Worm (Caenorhabditis elegans) whole organism, L2 larva: Measurements from ENCODE around the gene gpd-4.

Experiments used
- C34F6.9 ChIP-seq: fragments of 150-350 bp; optimal IDR thresholded peaks from 2 replicates; lab custom pipeline; 2014; ENCODE audit warnings: missing biosample characterization, missing genetic modification characterization
- Y55F3AM.14 ChIP-seq: fragments of 200-800 bp; sonication (Bioruptor generic); optimal IDR thresholded peaks from 2 replicates; lab custom pipeline; 2018; ENCODE audit warnings: mild to moderate bottlenecking, missing genetic modification characterization, missing compliant biosample characterization
- ZK546.5 ChIP-seq: sonication (generic microtip); optimal IDR thresholded peaks from 2 replicates; lab custom pipeline; 2017; ENCODE audit warnings: missing biosample characterization, missing genetic modification characterization
- alr-1 ChIP-seq: fragments of 150-350 bp; optimal IDR thresholded peaks from 2 replicates; lab custom pipeline; 2014; ENCODE audit warnings: missing biosample characterization, missing genetic modification characterization
- ceh-82 ChIP-seq: fragments of 150-350 bp; optimal IDR thresholded peaks from 2 replicates; lab custom pipeline; 2014; ENCODE audit warnings: missing biosample characterization, missing genetic modification characterization
- crh-2 ChIP-seq: sonication (generic microtip); optimal IDR thresholded peaks from 2 replicates; lab custom pipeline; 2017; ENCODE audit warnings: missing biosample characterization, missing genetic modification characterization
- dmd-4 ChIP-seq: sonication (generic microtip); optimal IDR thresholded peaks from 2 replicates; lab custom pipeline; 2017; ENCODE audit warnings: missing biosample characterization, missing genetic modification characterization
- egl-27 ChIP-seq: sonication (generic microtip); optimal IDR thresholded peaks from 3 replicates; lab custom pipeline; 2017; ENCODE audit warnings: missing biosample characterization, missing genetic modification reagents, missing genetic modification characterization
- elt-1 ChIP-seq: fragments of 150-350 bp; optimal IDR thresholded peaks from 2 replicates; lab custom pipeline; 2014; ENCODE audit warnings: missing biosample characterization, missing genetic modification characterization
- elt-3 ChIP-seq: sonication (generic microtip); optimal IDR thresholded peaks from 2 replicates; lab custom pipeline; 2017; ENCODE audit warnings: missing biosample characterization, missing genetic modification characterization
- fos-1 ChIP-seq: fragments of 150-350 bp; optimal IDR thresholded peaks from 2 replicates; lab custom pipeline; 2014; ENCODE audit warnings: missing biosample characterization, missing genetic modification characterization
- gmeb-1 ChIP-seq: fragments of 150-350 bp; optimal IDR thresholded peaks from 2 replicates; lab custom pipeline; 2014; ENCODE audit warnings: missing biosample characterization, missing genetic modification characterization
- lin-11 ChIP-seq: fragments of 150-350 bp; sonication (generic microtip); optimal IDR thresholded peaks from 2 replicates; lab custom pipeline; 2014; ENCODE audit warnings: missing biosample characterization, missing genetic modification characterization, inconsistent platforms, mixed read lengths
- lin-13 ChIP-seq: fragments of 150-350 bp; optimal IDR thresholded peaks from 2 replicates; lab custom pipeline; 2014; ENCODE audit warnings: missing biosample characterization, missing genetic modification reagents, missing genetic modification characterization
- lsy-2 ChIP-seq, 2 experiments: fragments of 150-350 bp in 1 of 2; sonication (generic microtip) in 1 of 2; optimal IDR thresholded peaks; 2 replicates each; lab custom pipeline; 2014 to 2017; ENCODE audit warnings: missing biosample characterization in 2 of 2, missing genetic modification characterization in 2 of 2
- mab-5 ChIP-seq: fragments of 150-350 bp; optimal IDR thresholded peaks from 2 replicates; lab custom pipeline; 2014; ENCODE audit warnings: missing biosample characterization, missing genetic modification characterization
- mbf-1 ChIP-seq: sonication (generic microtip); optimal IDR thresholded peaks from 2 replicates; lab custom pipeline; 2017; ENCODE audit warnings: missing biosample characterization, missing genetic modification characterization
- mdl-1 ChIP-seq, 2 experiments: fragments of 150-350 bp in 1 of 2; sonication (generic microtip) in 1 of 2; optimal IDR thresholded peaks; 2 replicates each; lab custom pipeline; 2017; ENCODE audit warnings: missing biosample characterization in 2 of 2, missing genetic modification characterization in 2 of 2
- nhr-11 ChIP-seq: fragments of 150-350 bp; optimal IDR thresholded peaks from 2 replicates; lab custom pipeline; 2014; ENCODE audit warnings: missing biosample characterization, missing genetic modification characterization
- nhr-129 ChIP-seq: fragments of 150-350 bp; optimal IDR thresholded peaks from 2 replicates; lab custom pipeline; 2014; ENCODE audit warnings: missing biosample characterization, missing genetic modification characterization
- nhr-21 ChIP-seq: fragments of 150-350 bp; optimal IDR thresholded peaks from 2 replicates; lab custom pipeline; 2014; ENCODE audit warnings: missing biosample characterization, missing genetic modification characterization
- nhr-23 ChIP-seq: fragments of 150-350 bp; optimal IDR thresholded peaks from 2 replicates; lab custom pipeline; 2014; ENCODE audit warnings: missing biosample characterization, missing genetic modification reagents, missing genetic modification characterization
- nhr-237 ChIP-seq: fragments of 150-350 bp; optimal IDR thresholded peaks from 2 replicates; lab custom pipeline; 2014; ENCODE audit warnings: missing biosample characterization, missing genetic modification characterization
- nhr-25 ChIP-seq: fragments of 150-350 bp; sonication (generic microtip); optimal IDR thresholded peaks from 3 replicates; lab custom pipeline; 2014; ENCODE audit warnings: missing biosample characterization, missing genetic modification characterization
- nhr-6 ChIP-seq: fragments of 150-350 bp; optimal IDR thresholded peaks from 2 replicates; lab custom pipeline; 2014; ENCODE audit warnings: missing biosample characterization, missing genetic modification characterization
- nhr-77 ChIP-seq: fragments of 150-350 bp; optimal IDR thresholded peaks from 2 replicates; lab custom pipeline; 2014; ENCODE audit warnings: missing biosample characterization, missing genetic modification characterization
- peb-1 ChIP-seq: fragments of 150-350 bp; optimal IDR thresholded peaks from 2 replicates; lab custom pipeline; 2014; ENCODE audit warnings: missing biosample characterization, missing genetic modification characterization
- sma-9 ChIP-seq, 2 experiments: fragments of 150-350 bp in 1 of 2; sonication (generic microtip) in 1 of 2; optimal IDR thresholded peaks; 2 replicates each; lab custom pipeline; 2014 to 2016; ENCODE audit warnings: missing genetic modification characterization in 2 of 2, mild to moderate bottlenecking in 1 of 2, missing biosample characterization in 1 of 2, missing compliant biosample characterization in 1 of 2, missing genetic modification reagents in 1 of 2, moderate library complexity in 1 of 2
- snpc-4 ChIP-seq: fragments of 150-350 bp; optimal IDR thresholded peaks from 2 replicates; lab custom pipeline; 2014; ENCODE audit warnings: missing biosample characterization, missing genetic modification characterization
- unc-39 ChIP-seq: fragments of 150-350 bp; optimal IDR thresholded peaks from 2 replicates; lab custom pipeline; 2014; ENCODE audit warnings: missing biosample characterization, missing genetic modification characterization
- unc-55 ChIP-seq: fragments of 150-350 bp; sonication (generic microtip); optimal IDR thresholded peaks from 3 replicates; lab custom pipeline; 2014; ENCODE audit warnings: missing biosample characterization, missing genetic modification reagents, missing genetic modification characterization
- unc-62 ChIP-seq: fragments of 150-350 bp; optimal IDR thresholded peaks from 2 replicates; lab custom pipeline; 2014; ENCODE audit warnings: missing biosample characterization, missing genetic modification reagents, missing genetic modification characterization
- zag-1 ChIP-seq: fragments of 150-350 bp; optimal IDR thresholded peaks from 2 replicates; lab custom pipeline; 2014; ENCODE audit warnings: missing biosample characterization, missing genetic modification characterization
- ztf-1 ChIP-seq: fragments of 200-800 bp; sonication (Bioruptor generic); conservative IDR thresholded peaks from 2 replicates; pipeline ENCODE4 v1.3.6; 2022; ENCODE audit warnings: missing genetic modification characterization, missing compliant biosample characterization
- ztf-11 ChIP-seq: sonication (generic microtip); optimal IDR thresholded peaks from 2 replicates; lab custom pipeline; 2017; ENCODE audit warnings: missing biosample characterization, missing genetic modification characterization
- ztf-4 ChIP-seq: fragments of 150-350 bp; optimal IDR thresholded peaks from 2 replicates; lab custom pipeline; 2014; ENCODE audit warnings: missing biosample characterization, missing genetic modification characterization

The gpd-4 gene

DNA sequence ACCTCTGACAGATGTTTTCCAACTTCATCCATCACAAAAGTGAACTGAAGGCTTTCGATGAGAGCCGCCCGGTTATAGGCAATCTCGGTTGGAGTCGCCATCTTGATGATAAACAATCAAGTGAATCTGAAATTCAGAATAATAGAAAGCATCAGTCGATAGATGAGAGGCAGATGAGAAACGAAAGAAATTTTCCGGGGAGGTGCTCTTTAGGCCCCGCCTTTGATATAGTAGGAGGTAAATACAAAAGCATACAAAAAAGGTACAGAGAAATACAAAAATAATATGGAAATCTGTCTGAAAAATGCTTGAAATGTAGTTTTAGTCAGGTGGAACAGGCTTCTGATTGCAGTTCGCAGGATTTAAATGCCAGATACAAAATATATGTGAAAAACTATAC lies 11.6 kb downstream of the gpd-4 start, which contains the start of gene srd-1:
Gene srd-1 (minus strand): TSS at position 101 of the 400 bp plus-strand sequence.
- TF ChIP-seq elt-3 = no peak
- no peak for TF ChIP-seq snpc-4 (tag; lab: Kevin White, UChicago)
- no peak for TF ChIP-seq zag-1 (tag; lab: Kevin White, UChicago)
- no peak for TF ChIP-seq ztf-11 (tag; lab: Kevin White, UChicago)
- TF ChIP-seq lin-13 (GFP tag; lab: Kevin White, UChicago) = no peak
- TF ChIP-seq unc-55 (GFP tag; lab: Kevin White, UChicago) = no peak
- TF ChIP-seq nhr-6 = no peak
- no peak for TF ChIP-seq nhr-25 (tag; lab: Kevin White, UChicago)
- no peak for TF ChIP-seq crh-2 (tag; lab: Kevin White, UChicago)
- no peak for TF ChIP-seq nhr-11
- no peak for TF ChIP-seq elt-1 (tag; lab: Kevin White, UChicago)
- no peak for TF ChIP-seq ztf-1 (GFP tag; lab: Robert Waterston, UW)
- TF ChIP-seq ZK546.5 (tag; lab: Kevin White, UChicago) = no peak

DNA sequence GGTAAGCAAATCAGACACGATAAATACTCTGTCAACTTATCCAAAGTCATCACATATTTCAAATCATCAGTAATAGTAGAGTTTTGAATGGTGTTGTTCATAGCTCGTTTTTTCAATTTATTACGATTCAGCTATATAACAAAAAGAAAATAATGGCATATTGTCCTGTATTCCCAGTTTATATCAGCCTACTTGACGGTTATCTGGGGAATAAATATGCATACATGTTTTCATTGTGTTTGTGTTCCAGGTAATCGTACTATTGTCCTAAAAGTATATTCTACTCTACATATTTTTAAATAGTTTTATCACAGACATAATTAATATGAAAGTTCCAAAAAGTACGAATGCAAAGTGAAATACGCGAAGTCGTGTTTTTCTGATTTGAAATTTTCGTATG lies 16.7 kb downstream of the gpd-4 start, which contains the start of gene srd-2:
Gene srd-2 (minus strand): TSS at position 101 of the 400 bp plus-strand sequence.
- TF ChIP-seq snpc-4 (tag; lab: Kevin White, UChicago) (no peak), dmd-4 (tag; lab: Kevin White, UChicago) (no peak), fos-1 (tag; lab: Kevin White, UChicago) (no peak), ZK546.5 (tag; lab: Kevin White, UChicago) (no peak), Y55F3AM.14 (GFP tag; lab: Kevin White, UChicago) (no peak), alr-1 (tag; lab: Kevin White, UChicago) (no peak), mab-5 (tag; lab: Kevin White, UChicago) (no peak), mbf-1 (tag; lab: Kevin White, UChicago) (no peak), mdl-1 (tag; optimal IDR thresholded peaks at IDR 0.05; lab: Kevin White, UChicago) (no peak), zag-1 (tag; lab: Kevin White, UChicago) (no peak), gmeb-1 (no peak), ztf-1 (GFP tag; lab: Robert Waterston, UW) (no peak), nhr-6 (no peak), nhr-11 (no peak), elt-3 (no peak), lin-13 (GFP tag; lab: Kevin White, UChicago) (no peak), C34F6.9 (tag; lab: Kevin White, UChicago) (no peak), lsy-2 (tag; optimal IDR thresholded peaks at IDR 0.05; lab: Kevin White, UChicago) (no peak)

DNA sequence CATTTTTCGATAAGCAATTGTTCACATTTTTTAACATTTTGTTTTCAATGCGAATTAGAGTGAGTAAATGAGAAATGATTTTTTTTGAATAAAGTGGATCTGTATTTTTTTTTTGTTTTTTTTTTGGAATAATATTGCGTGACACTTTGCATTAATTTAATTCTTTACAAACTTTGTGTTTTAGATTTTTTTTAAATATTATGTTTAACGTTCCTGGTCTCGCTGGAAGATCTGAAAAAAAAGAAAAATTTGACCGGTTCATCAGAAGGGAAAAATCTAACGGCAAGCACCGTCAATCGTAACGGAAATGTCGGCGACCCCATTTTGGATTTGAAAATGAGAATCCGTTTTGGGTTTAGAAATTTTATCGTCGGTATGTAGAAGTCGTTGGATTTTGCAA lies 18.3 kb downstream of the gpd-4 start, which contains the start of gene cdc-25.4:
Gene cdc-25.4 (minus strand): TSS at position 101 of the 400 bp plus-strand sequence.
- TF ChIP-seq fos-1 (tag; lab: Kevin White, UChicago) (no peak), nhr-237 (no peak), nhr-21 (tag; lab: Kevin White, UChicago) (no peak), unc-39 (tag; lab: Kevin White, UChicago) (no peak), gmeb-1 (no peak), zag-1 (tag; lab: Kevin White, UChicago) (no peak), lin-13 (GFP tag; lab: Kevin White, UChicago) (no peak), sma-9 (GFP tag; optimal IDR thresholded peaks at IDR 0.05; lab: Kevin White, UChicago) (no peak), sma-9 (tag; optimal IDR thresholded peaks at IDR 0.05; lab: Kevin White, UChicago) (no peak), mdl-1 (tag; optimal IDR thresholded peaks at IDR 0.05; lab: Kevin White, UChicago) (no peak), mbf-1 (tag; lab: Kevin White, UChicago) (no peak), ztf-4 (no peak), dmd-4 (tag; lab: Kevin White, UChicago) (no peak), elt-3 (no peak), nhr-129 (no peak), peb-1 (tag; lab: Kevin White, UChicago) (no peak), nhr-77 (tag; lab: Kevin White, UChicago) (no peak), egl-27 (tag; lab: Kevin White, UChicago) (no peak), nhr-25 (tag; lab: Kevin White, UChicago) (no peak), ztf-11 (tag; lab: Kevin White, UChicago) (no peak)

DNA sequence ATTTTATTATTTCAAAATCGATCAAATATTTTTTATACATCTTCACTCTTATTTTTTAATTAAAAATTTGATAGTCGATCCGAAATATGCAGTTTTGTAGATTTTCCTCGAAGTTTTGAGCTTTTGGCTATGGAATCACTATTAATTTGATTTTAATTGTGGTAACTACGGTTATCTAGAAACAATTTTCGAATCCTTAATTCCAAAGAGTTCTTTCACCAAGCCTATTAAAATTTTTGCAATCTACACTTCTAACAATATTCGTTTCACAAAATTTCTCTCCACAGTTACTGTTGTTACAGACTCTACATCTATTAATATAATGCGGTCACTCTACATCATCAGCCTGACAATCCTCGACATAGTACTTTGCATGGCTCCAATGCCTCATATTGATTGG lies 21.1 kb downstream of the gpd-4 start, which contains the start of gene R05H5.7:
Gene R05H5.7 (plus strand): TSS at position 301 of the 400 bp plus-strand sequence.
- TF ChIP-seq snpc-4 (tag; lab: Kevin White, UChicago) (no peak), nhr-23 (tag; lab: Kevin White, UChicago) (no peak), lin-11 (tag; lab: Kevin White, UChicago) (no peak), unc-39 (tag; lab: Kevin White, UChicago) (no peak), ceh-82 (tag; lab: Kevin White, UChicago) (no peak), nhr-11 (no peak), unc-62 (GFP tag; lab: Kevin White, UChicago) (no peak), nhr-129 (no peak), mdl-1 (tag; optimal IDR thresholded peaks at IDR 0.05; lab: Kevin White, UChicago) (no peak), ztf-1 (GFP tag; lab: Robert Waterston, UW) (no peak), Y55F3AM.14 (GFP tag; lab: Kevin White, UChicago) (no peak), crh-2 (tag; lab: Kevin White, UChicago) (no peak)
